Fruit fly (Drosophila melanogaster) whole organism, adult: ENCODE measurements around the gene slow.

Experiments used
- CG14711 ChIP-seq: fragments of 200-800 bp; sonication (Bioruptor generic); optimal IDR thresholded peaks from 2 replicates; lab custom pipeline; 2018; ENCODE audit warnings: missing biosample characterization, mild to moderate bottlenecking, missing genetic modification characterization, moderate library complexity
- CG7045 ChIP-seq: fragments of 200-800 bp; sonication (Bioruptor generic); optimal IDR thresholded peaks from 2 replicates; lab custom pipeline; 2017; ENCODE audit warnings: missing biosample characterization, mild to moderate bottlenecking, missing genetic modification characterization
- Clk ChIP-seq: fragments of 200-800 bp; sonication (Bioruptor generic); optimal IDR thresholded peaks from 2 replicates; lab custom pipeline; 2017; ENCODE audit warnings: missing biosample characterization, missing genetic modification characterization
- Mnt ChIP-seq: fragments of 200-800 bp; sonication (Bioruptor generic); optimal IDR thresholded peaks from 2 replicates; lab custom pipeline; 2016; ENCODE audit warnings: missing biosample characterization, mild to moderate bottlenecking, missing genetic modification characterization
- cnc ChIP-seq, 2 experiments: fragments of >200 bp; optimal IDR thresholded peaks; 2 replicates each; lab custom pipeline; 2017
- kay ChIP-seq: fragments of 200-800 bp; sonication (Bioruptor generic); peaks from one replicate; lab custom pipeline; 2016; ENCODE audit warnings: missing biosample characterization, missing genetic modification characterization, borderline replicate concordance
- toe ChIP-seq: fragments of 200-800 bp; sonication (Bioruptor generic); optimal IDR thresholded peaks from 2 replicates; lab custom pipeline; 2016; ENCODE audit warnings: missing biosample characterization, missing genetic modification characterization

DNA sequence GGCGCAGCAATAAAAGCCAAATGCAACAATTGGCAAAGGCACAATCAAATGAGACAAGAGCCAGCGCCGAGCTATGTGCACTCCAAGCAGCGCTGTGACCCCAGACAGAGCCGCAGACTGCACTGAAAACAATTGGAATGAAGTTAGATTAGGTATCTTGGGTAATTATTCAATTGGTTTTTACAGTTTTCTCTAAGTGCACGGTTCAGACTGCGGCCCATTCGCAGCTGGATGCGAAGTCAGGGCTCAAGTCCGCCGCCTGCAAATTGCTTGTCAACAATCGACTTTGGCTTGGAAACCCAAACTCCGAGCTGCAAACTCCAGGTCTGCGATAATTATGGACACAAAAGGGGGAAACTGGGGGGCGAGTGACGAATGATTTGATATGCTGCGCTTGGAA, 9.4 kb downstream of the slow start:
- no peak for TF ChIP-seq Mnt (GFP tag; lab: Kevin White, UChicago)
- TF ChIP-seq kay = no peak
- no peak for TF ChIP-seq cnc (optimal IDR thresholded peaks at IDR 0.05; lab: Kevin White, UChicago)
- no peak for TF ChIP-seq Clk
- no peak for TF ChIP-seq toe (GFP tag; lab: Kevin White, UChicago)
- no peak for TF ChIP-seq CG14711 (tag; lab: Kevin White, UChicago)
- no peak for TF ChIP-seq CG7045 (GFP tag; lab: Kevin White, UChicago)
